Worm (Caenorhabditis elegans) whole organism, L4 larva: Measurements from ENCODE around the gene srv-15.

ENCODE experiments used
- F10B5.3 ChIP-seq: sonication (generic microtip); optimal IDR thresholded peaks from 2 replicates; lab custom pipeline; 2016; ENCODE audit warnings: mild to moderate bottlenecking, missing genetic modification characterization, missing compliant biosample characterization
- F37D6.2 ChIP-seq: sonication (generic microtip); optimal IDR thresholded peaks from 2 replicates; lab custom pipeline; 2016; ENCODE audit warnings: mild to moderate bottlenecking, missing genetic modification characterization, missing compliant biosample characterization
- T20F7.1 ChIP-seq: fragments of 200-800 bp; sonication (Bioruptor generic); optimal IDR thresholded peaks from 2 replicates; lab custom pipeline; 2018; ENCODE audit warnings: mild to moderate bottlenecking, missing genetic modification characterization, missing compliant biosample characterization
- Y105C5A.15 ChIP-seq: fragments of 200-800 bp; sonication (Bioruptor generic); IDR thresholded peaks from 2 replicates; pipeline ENCODE4 v1.3.6; 2022; ENCODE audit warnings: missing genetic modification characterization, missing compliant biosample characterization
- Y75B8A.6 ChIP-seq: fragments of 200-800 bp; sonication (Bioruptor generic); IDR thresholded peaks from 2 replicates; pipeline ENCODE4 v1.3.6; 2022; ENCODE audit warnings: missing genetic modification reagents, missing genetic modification characterization, missing compliant biosample characterization
- aha-1 ChIP-seq: fragments of 150-350 bp; peaks from one replicate; lab custom pipeline; 2014; ENCODE audit warnings: missing biosample characterization, missing genetic modification characterization
- aly-2 ChIP-seq: sonication (generic microtip); optimal IDR thresholded peaks from 2 replicates; lab custom pipeline; 2018; ENCODE audit warnings: missing biosample characterization, missing genetic modification characterization
- ama-1 ChIP-seq: fragments of 150-350 bp; optimal IDR thresholded peaks from 2 replicates; lab custom pipeline; 2014; ENCODE audit warnings: inconsistent platforms, mixed read lengths
- ceh-28 ChIP-seq: fragments of 150-350 bp; optimal IDR thresholded peaks from 2 replicates; lab custom pipeline; 2014; ENCODE audit warnings: missing biosample characterization, missing genetic modification reagents, missing genetic modification characterization
- cey-2 ChIP-seq: sonication (generic microtip); optimal IDR thresholded peaks from 3 replicates; lab custom pipeline; 2017; ENCODE audit warnings: missing genetic modification characterization, mild to moderate bottlenecking, missing compliant biosample characterization, antibody characterized with exemption, borderline replicate concordance; ENCODE audit not compliant: insufficient read depth
- ctbp-1 ChIP-seq: fragments of 200-800 bp; sonication (Bioruptor generic); IDR thresholded peaks from 2 replicates; pipeline ENCODE4 v1.3.6; 2022; ENCODE audit warnings: missing genetic modification reagents, missing genetic modification characterization, missing compliant biosample characterization
- daf-19 ChIP-seq: fragments of 200-800 bp; sonication (Bioruptor generic); conservative IDR thresholded peaks from 2 replicates; pipeline ENCODE4 v1.3.6; 2022; ENCODE audit warnings: missing genetic modification characterization, missing compliant biosample characterization
- daf-8 ChIP-seq: fragments of 200-800 bp; sonication (Bioruptor generic); IDR thresholded peaks from 2 replicates; pipeline ENCODE4 v1.3.6; 2022; ENCODE audit warnings: missing genetic modification characterization, missing compliant biosample characterization
- dmd-6 ChIP-seq: fragments of 200-800 bp; sonication (Bioruptor generic); IDR thresholded peaks from 2 replicates; pipeline ENCODE4 v1.3.6; 2022; ENCODE audit warnings: missing genetic modification reagents, missing genetic modification characterization, missing compliant biosample characterization
- dmd-8 ChIP-seq: fragments of 200-800 bp; sonication (Bioruptor generic); IDR thresholded peaks from 2 replicates; pipeline ENCODE4 v1.3.6; 2022; ENCODE audit warnings: missing genetic modification characterization, missing compliant biosample characterization
- dpl-1 ChIP-seq: fragments of 150-350 bp; optimal IDR thresholded peaks from 2 replicates; lab custom pipeline; 2014; ENCODE audit warnings: missing biosample characterization, missing genetic modification reagents, missing genetic modification characterization
- fos-1 ChIP-seq: fragments of 150-350 bp; optimal IDR thresholded peaks from 2 replicates; lab custom pipeline; 2014; ENCODE audit warnings: missing biosample characterization, missing genetic modification characterization
- hlh-30 ChIP-seq: sonication (generic microtip); optimal IDR thresholded peaks from 2 replicates; lab custom pipeline; 2017; ENCODE audit warnings: antibody characterized with exemption, mild to moderate bottlenecking, missing genetic modification characterization, missing compliant biosample characterization; ENCODE audit not compliant: insufficient read depth
- lim-7 ChIP-seq: fragments of 200-800 bp; sonication (Bioruptor generic); IDR thresholded peaks from 2 replicates; pipeline ENCODE4 v1.3.6; 2022; ENCODE audit warnings: missing genetic modification characterization, missing compliant biosample characterization
- lin-29 ChIP-seq: fragments of 200-800 bp; sonication (Bioruptor generic); IDR thresholded peaks from 2 replicates; pipeline ENCODE4 v1.3.6; 2022; ENCODE audit warnings: missing genetic modification reagents, missing genetic modification characterization, missing compliant biosample characterization
- lin-38 ChIP-seq: fragments of 200-800 bp; sonication (Bioruptor generic); IDR thresholded peaks from 2 replicates; pipeline ENCODE4 v1.3.6; 2022; ENCODE audit warnings: missing genetic modification reagents, missing genetic modification characterization, missing compliant biosample characterization
- lin-39 ChIP-seq: fragments of 150-350 bp; optimal IDR thresholded peaks from 2 replicates; lab custom pipeline; 2014; ENCODE audit warnings: missing biosample characterization, missing genetic modification reagents, missing genetic modification characterization
- madf-5 ChIP-seq, 2 experiments: fragments of 200-800 bp; sonication (Bioruptor generic); IDR thresholded peaks; 2 replicates each; pipeline ENCODE4 v1.3.6; 2022; ENCODE audit warnings: missing compliant biosample characterization in 2 of 2, missing genetic modification characterization in 2 of 2
- mdt-29 ChIP-seq: fragments of 200-800 bp; sonication (Bioruptor generic); IDR thresholded peaks from 2 replicates; pipeline ENCODE4 v1.3.6; 2022; ENCODE audit warnings: missing genetic modification reagents, missing genetic modification characterization, missing compliant biosample characterization
- mes-2 ChIP-seq: sonication (generic microtip); optimal IDR thresholded peaks from 2 replicates; lab custom pipeline; 2016; ENCODE audit warnings: missing genotype, mild to moderate bottlenecking, missing genetic modification characterization, missing compliant biosample characterization; ENCODE audit not compliant: poor library complexity, severe bottlenecking
- nhr-102 ChIP-seq: sonication (generic microtip); optimal IDR thresholded peaks from 2 replicates; lab custom pipeline; 2016; ENCODE audit warnings: mild to moderate bottlenecking, missing genetic modification characterization, moderate library complexity, missing compliant biosample characterization
- nhr-41 ChIP-seq: fragments of 200-800 bp; sonication (Bioruptor generic); IDR thresholded peaks from 2 replicates; pipeline ENCODE4 v1.3.6; 2022; ENCODE audit warnings: missing genetic modification reagents, missing genetic modification characterization, missing compliant biosample characterization
- php-3 ChIP-seq: fragments of 200-800 bp; sonication (Bioruptor generic); IDR thresholded peaks from 2 replicates; pipeline ENCODE4 v1.3.6; 2022; ENCODE audit warnings: missing genetic modification reagents, missing genetic modification characterization, missing compliant biosample characterization
- pqm-1 ChIP-seq: sonication (generic microtip); optimal IDR thresholded peaks from 2 replicates; lab custom pipeline; 2017; ENCODE audit warnings: missing biosample characterization, missing genetic modification characterization
- saeg-2 ChIP-seq: fragments of 200-800 bp; sonication (Bioruptor generic); IDR thresholded peaks from 2 replicates; pipeline ENCODE4 v1.3.6; 2022; ENCODE audit warnings: missing genetic modification reagents, missing genetic modification characterization, missing compliant biosample characterization
- set-16 ChIP-seq: fragments of 200-800 bp; sonication (Bioruptor generic); IDR thresholded peaks from 2 replicates; pipeline ENCODE4 v1.3.6; 2022; ENCODE audit warnings: missing genetic modification reagents, missing genetic modification characterization, missing compliant biosample characterization
- skn-1 ChIP-seq: fragments of 150-350 bp; optimal IDR thresholded peaks from 2 replicates; lab custom pipeline; 2014; ENCODE audit warnings: missing biosample characterization, missing genetic modification characterization
- snpc-1.2 ChIP-seq: fragments of 200-800 bp; sonication (Bioruptor generic); IDR thresholded peaks from 2 replicates; pipeline ENCODE4 v1.3.6; 2022; ENCODE audit warnings: missing genetic modification reagents, missing genetic modification characterization, missing compliant biosample characterization
- tra-1 ChIP-seq: fragments of 200-800 bp; sonication (Bioruptor generic); IDR thresholded peaks from 2 replicates; pipeline ENCODE4 v1.3.6; 2022; ENCODE audit warnings: missing genetic modification reagents, missing genetic modification characterization, missing compliant biosample characterization
- unc-39 ChIP-seq: sonication (generic microtip); optimal IDR thresholded peaks from 2 replicates; lab custom pipeline; 2017; ENCODE audit warnings: missing biosample characterization, missing genetic modification characterization
- zip-2 ChIP-seq: fragments of 150-350 bp; optimal IDR thresholded peaks from 2 replicates; lab custom pipeline; 2014; ENCODE audit warnings: missing biosample characterization, missing genetic modification characterization
- ztf-11 ChIP-seq: fragments of 150-350 bp; optimal IDR thresholded peaks from 2 replicates; lab custom pipeline; 2014; ENCODE audit warnings: missing biosample characterization, missing genetic modification characterization

srv-15 gene

ce11 chrIV:15933814-15934213 lies 27.4 kb downstream of the srv-15 start, which contains the start of gene srv-16:
Gene srv-16 (minus strand): TSS chrIV:15933914.
- TF ChIP-seq php-3 (GFP tag; lab: Robert Waterston, UW) (no peak), ctbp-1 (GFP tag; lab: Robert Waterston, UW) (no peak), F37D6.2 (no peak), dpl-1 (GFP tag; lab: Kevin White, UChicago) (no peak), Y105C5A.15 (GFP tag; lab: Robert Waterston, UW) (no peak), lim-7 (GFP tag; lab: Robert Waterston, UW) (no peak), unc-39 (no peak), pqm-1 (no peak), nhr-41 (no peak), daf-8 (GFP tag; lab: Robert Waterston, UW) (no peak), saeg-2 (GFP tag; lab: Robert Waterston, UW) (no peak), lin-38 (GFP tag; lab: Robert Waterston, UW) (no peak), dmd-6 (GFP tag; lab: Robert Waterston, UW) (no peak), skn-1 (no peak), mdt-29 (GFP tag; lab: Robert Waterston, UW) (no peak), dmd-8 (GFP tag; lab: Robert Waterston, UW) (no peak)

DNA sequence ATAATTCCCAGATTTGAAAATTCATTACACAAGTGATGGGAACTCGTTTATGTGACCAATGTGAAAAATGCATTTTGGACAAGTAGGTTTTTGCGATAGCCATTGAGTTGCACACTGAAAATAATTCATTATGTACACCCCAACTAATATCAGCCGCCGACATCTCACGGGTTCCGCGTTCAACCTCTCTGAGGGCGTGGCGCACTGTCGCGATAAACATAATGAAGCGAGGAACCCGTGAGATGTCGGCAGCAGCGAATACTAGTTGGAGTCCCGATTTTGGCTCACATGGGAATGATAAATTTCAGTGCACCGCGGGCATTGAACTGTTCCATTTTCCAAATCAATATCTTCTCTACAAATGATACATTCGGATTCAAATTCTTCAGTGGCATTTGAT lies 30.7 kb downstream of the srv-15 start:
- TF ChIP-seq snpc-1.2, result peak; percentile 63
- no peak for TF ChIP-seq T20F7.1

ce11 chrIV:15938471-15938870 lies 32.1 kb downstream of the srv-15 start:
- TF ChIP-seq php-3 (GFP tag; lab: Robert Waterston, UW) (0 out of 2 replicates have a peak, but pooled peaks have one; percentile 46), snpc-1.2 (peak; percentile 92), unc-39 (no peak), madf-5 (GFP tag; IDR thresholded peaks at IDR 0.05; lab: Robert Waterston, UW) (no peak), mes-2 (no peak), set-16 (GFP tag; lab: Robert Waterston, UW) (peak; percentile 41; the same call in 1 of the 2 replicates)

ce11 chrIV:15940811-15941210 lies 34.4 kb downstream of the srv-15 start:
- no peak for TF ChIP-seq hlh-30
- TF ChIP-seq snpc-1.2, result peak; percentile 93
- no peak for TF ChIP-seq ama-1 (lab: Kevin White, UChicago)
- TF ChIP-seq lin-29 (GFP tag; lab: Robert Waterston, UW), result no peak
- TF ChIP-seq, all 104 proteins: peak for 1

DNA sequence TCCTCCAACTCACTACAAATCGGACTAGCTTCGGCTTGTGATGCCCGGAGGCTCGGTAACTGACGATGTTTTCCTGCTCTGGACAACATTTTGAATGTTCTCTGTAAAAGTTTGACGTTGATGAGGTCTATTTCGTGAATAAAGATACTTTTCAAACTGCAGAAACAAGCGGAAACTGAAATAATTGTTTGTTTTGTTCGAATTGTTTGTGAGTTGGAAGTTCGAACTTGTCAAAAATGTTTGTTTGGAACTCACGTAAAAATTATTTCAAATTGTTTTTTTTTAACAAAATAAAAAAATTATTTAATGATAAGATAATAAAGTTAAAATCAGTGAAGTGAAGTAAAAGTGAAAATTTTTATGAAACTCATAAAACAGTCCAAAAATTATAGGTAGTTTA lies 35.0 kb downstream of the srv-15 start, which contains the start of gene Y105C5B.11:
Y105C5B.11 (minus strand) TSS at position 101 of the 400 bp plus-strand sequence.
- TF ChIP-seq fos-1 (tag; lab: Kevin White, UChicago), result no peak
- TF ChIP-seq daf-19, result no peak
- TF ChIP-seq ztf-11 (tag; lab: Kevin White, UChicago), result no peak
- no peak for TF ChIP-seq lim-7 (GFP tag; lab: Robert Waterston, UW)
- no peak for TF ChIP-seq aly-2 (tag; lab: Kevin White, UChicago)

DNA sequence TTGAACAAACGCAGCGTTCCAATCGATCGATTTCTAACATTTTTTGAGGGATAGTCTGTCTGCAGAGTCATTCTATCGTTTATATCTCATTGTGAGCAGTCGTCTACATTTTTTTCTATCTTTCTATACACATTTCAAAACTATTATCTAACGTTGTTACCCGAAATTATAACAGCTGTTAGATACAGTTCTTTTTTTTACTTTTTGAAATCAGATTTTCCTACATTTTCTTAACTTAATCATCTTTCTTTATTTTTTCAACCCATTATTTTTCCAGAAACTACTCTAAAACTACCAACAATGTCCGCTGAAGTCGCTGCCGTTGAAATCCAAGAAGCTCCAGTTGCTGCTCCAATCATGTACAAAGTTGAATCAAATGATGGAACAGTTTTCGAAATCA lies 40.1 kb downstream of the srv-15 start, which contains the start of gene skr-10:
skr-10 (plus strand) TSS at position 301 of the 400 bp plus-strand sequence.
- TF ChIP-seq cey-2 (tag; lab: Kevin White, UChicago), result no peak
- peak; percentile 59 for TF ChIP-seq aha-1

ce11 chrIV:15949995-15950394 lies 43.6 kb downstream of the srv-15 start:
- TF ChIP-seq set-16 (GFP tag; lab: Robert Waterston, UW) (peak; percentile 25; the same call in 1 of the 2 replicates), ctbp-1 (GFP tag; lab: Robert Waterston, UW) (no peak), mdt-29 (GFP tag; lab: Robert Waterston, UW) (no peak), nhr-102 (tag; lab: Kevin White, UChicago) (no peak), snpc-1.2 (peak; percentile 97), ceh-28 (tag; lab: Kevin White, UChicago) (no peak), zip-2 (tag; lab: Kevin White, UChicago) (no peak), Y75B8A.6 (GFP tag; lab: Robert Waterston, UW) (no peak), F10B5.3 (tag; lab: Kevin White, UChicago) (no peak), tra-1 (no peak), lin-39 (tag; lab: Kevin White, UChicago) (no peak)
